Worm (Caenorhabditis elegans): Measurements from ENCODE around the gene clec-207.

ce11 chrV:2099040-2099439 is 3.2 kb downstream of the clec-207 start, which contains the start of gene F36F12.7:
- TF ChIP-seq mep-1 (tag; optimal IDR thresholded peaks at IDR 0.05) (no peak), nhr-77 (tag; optimal IDR thresholded peaks at IDR 0.05) (no peak), elt-3 (tag; optimal IDR thresholded peaks at IDR 0.05) (no peak), efl-1 (optimal IDR thresholded peaks at IDR 0.05) (no peak), efl-1 (GFP tag; optimal IDR thresholded peaks at IDR 0.05 in 1 of 2) (no peak), nhr-237 (tag; optimal IDR thresholded peaks at IDR 0.05) (no peak), pqm-1 (tag; optimal IDR thresholded peaks at IDR 0.05) (no peak), mef-2 (tag; optimal IDR thresholded peaks at IDR 0.05) (no peak), unc-130 (tag; optimal IDR thresholded peaks at IDR 0.05) (no peak), elt-2 (tag; optimal IDR thresholded peaks at IDR 0.05) (no peak), ceh-88 (GFP tag; IDR thresholded peaks at IDR 0.05) (no peak)

All from whole organism, L1 larva.